Worm (Caenorhabditis elegans) whole organism, L1 larva: ENCODE measurements around the gene nhr-193.

Experiments
- C04F5.9 ChIP-seq: sonication (generic microtip); optimal IDR thresholded peaks from 2 replicates; lab custom pipeline; 2016; ENCODE audit warnings: missing genetic modification characterization, missing compliant biosample characterization
- C16A3.4 ChIP-seq: fragments of 150-350 bp; optimal IDR thresholded peaks from 2 replicates; lab custom pipeline; 2014; ENCODE audit warnings: missing biosample characterization, missing genetic modification characterization
- aha-1 ChIP-seq: fragments of 150-350 bp; optimal IDR thresholded peaks from 2 replicates; lab custom pipeline; 2014; ENCODE audit warnings: missing biosample characterization, missing genetic modification characterization
- aly-2 ChIP-seq: fragments of 150-350 bp; optimal IDR thresholded peaks from 2 replicates; lab custom pipeline; 2014; ENCODE audit warnings: missing biosample characterization, missing genetic modification characterization
- ama-1 ChIP-seq: fragments of 150-350 bp; optimal IDR thresholded peaks from 2 replicates; lab custom pipeline; 2014
- blmp-1 ChIP-seq: fragments of 150-350 bp; optimal IDR thresholded peaks from 2 replicates; lab custom pipeline; 2014; ENCODE audit warnings: missing biosample characterization, missing genetic modification characterization
- ceh-82 ChIP-seq, 3 experiments: fragments of 150-350 bp in 1 of 3; sonication (generic microtip) in 2 of 3; optimal IDR thresholded peaks; 2 replicates each; lab custom pipeline; 2014 to 2017; ENCODE audit warnings: missing biosample characterization in 3 of 3, missing genetic modification characterization in 3 of 3
- ceh-88 ChIP-seq: fragments of 200-800 bp; sonication (Bioruptor generic); IDR thresholded peaks from 2 replicates; pipeline ENCODE4 v1.3.6; 2022; ENCODE audit warnings: missing genetic modification characterization, missing compliant biosample characterization
- ceh-90 ChIP-seq: sonication (generic microtip); optimal IDR thresholded peaks from 2 replicates; lab custom pipeline; 2016; ENCODE audit warnings: missing genetic modification characterization, missing compliant biosample characterization
- dpl-1 ChIP-seq, 3 experiments: fragments of 150-350 bp in 2 of 3; sonication (generic microtip) in 1 of 3; optimal IDR thresholded peaks; 2 replicates each; lab custom pipeline; 2014 to 2017; ENCODE audit warnings: missing biosample characterization in 3 of 3, missing genetic modification characterization in 3 of 3, missing genetic modification reagents in 3 of 3
- efl-1 ChIP-seq, 4 experiments: fragments of 150-350 bp; optimal IDR thresholded peaks in 3 of 4; peaks in 1 of 4; 1 replicate in 1 of 4; 2 replicates in 3 of 4; lab custom pipeline; 2014; ENCODE audit warnings: missing biosample characterization in 2 of 4, missing genetic modification characterization in 2 of 4, missing genetic modification reagents in 2 of 4
- egl-13 ChIP-seq: sonication (generic microtip); optimal IDR thresholded peaks from 2 replicates; lab custom pipeline; 2016; ENCODE audit warnings: missing genotype, missing genetic modification reagents, missing genetic modification characterization, missing compliant biosample characterization
- elt-2 ChIP-seq: sonication (generic microtip); optimal IDR thresholded peaks from 2 replicates; lab custom pipeline; 2016; ENCODE audit warnings: missing genetic modification characterization, mild to moderate bottlenecking, inconsistent platforms, missing compliant biosample characterization, missing genetic modification reagents
- elt-3 ChIP-seq, 6 experiments: fragments of 150-350 bp in 1 of 6; sonication (generic microtip); optimal IDR thresholded peaks; 2 replicates each; lab custom pipeline; 2017 to 2018; ENCODE audit warnings: missing biosample characterization in 6 of 6, missing genetic modification characterization in 6 of 6, inconsistent platforms in 1 of 6
- fkh-4 ChIP-seq: sonication (generic microtip); optimal IDR thresholded peaks from 2 replicates; lab custom pipeline; 2016; ENCODE audit warnings: missing compliant biosample characterization, missing genetic modification characterization, borderline replicate concordance
- fkh-8 ChIP-seq: sonication (generic microtip); optimal IDR thresholded peaks from 2 replicates; lab custom pipeline; 2016; ENCODE audit warnings: mild to moderate bottlenecking, missing genetic modification characterization, missing compliant biosample characterization
- fos-1 ChIP-seq: fragments of 150-350 bp; optimal IDR thresholded peaks from 2 replicates; lab custom pipeline; 2014; ENCODE audit warnings: missing biosample characterization, missing genetic modification characterization
- grh-1 ChIP-seq: fragments of 200-800 bp; sonication (Bioruptor generic); IDR thresholded peaks from 2 replicates; pipeline ENCODE4 v1.3.6; 2022; ENCODE audit warnings: missing genetic modification reagents, missing genetic modification characterization, missing compliant biosample characterization
- hlh-17 ChIP-seq: fragments of 200-800 bp; sonication (Bioruptor generic); optimal IDR thresholded peaks from 2 replicates; lab custom pipeline; 2018; ENCODE audit warnings: missing genetic modification characterization, mild to moderate bottlenecking, missing compliant biosample characterization, moderate library complexity, borderline replicate concordance
- hlh-4 ChIP-seq: sonication (generic microtip); optimal IDR thresholded peaks from 2 replicates; lab custom pipeline; 2016; ENCODE audit warnings: mild to moderate bottlenecking, missing genetic modification characterization, missing compliant biosample characterization
- hpl-2 ChIP-seq: fragments of 150-350 bp; optimal IDR thresholded peaks from 2 replicates; lab custom pipeline; 2014; ENCODE audit warnings: missing biosample characterization, missing genetic modification reagents, missing genetic modification characterization
- irx-1 ChIP-seq: sonication (generic microtip); optimal IDR thresholded peaks from 2 replicates; lab custom pipeline; 2016; ENCODE audit warnings: missing genetic modification characterization, missing compliant biosample characterization
- isw-1 ChIP-seq: fragments of 200-800 bp; sonication (Bioruptor generic); IDR thresholded peaks from 2 replicates; pipeline ENCODE4 v1.3.6; 2022; ENCODE audit warnings: missing genetic modification characterization, missing compliant biosample characterization
- jun-1 ChIP-seq: fragments of 150-350 bp; optimal IDR thresholded peaks from 2 replicates; lab custom pipeline; 2014; ENCODE audit warnings: missing biosample characterization, missing genetic modification reagents, missing genetic modification characterization
- lin-13 ChIP-seq: fragments of 150-350 bp; optimal IDR thresholded peaks from 2 replicates; lab custom pipeline; 2014; ENCODE audit warnings: missing biosample characterization, missing genetic modification reagents, missing genetic modification characterization
- lin-14 ChIP-seq: fragments of 200-800 bp; sonication (Bioruptor generic); optimal IDR thresholded peaks from 2 replicates; lab custom pipeline; 2018; ENCODE audit warnings: mild to moderate bottlenecking, missing genetic modification characterization, moderate library complexity, missing compliant biosample characterization
- lin-15B ChIP-seq: fragments of 150-350 bp; sonication (generic microtip); optimal IDR thresholded peaks from 3 replicates; lab custom pipeline; 2014; ENCODE audit warnings: missing biosample characterization, missing genetic modification characterization
- lin-39 ChIP-seq: fragments of 150-350 bp; optimal IDR thresholded peaks from 2 replicates; lab custom pipeline; 2014; ENCODE audit warnings: missing biosample characterization, missing genetic modification reagents, missing genetic modification characterization
- lir-3 ChIP-seq: sonication (generic microtip); optimal IDR thresholded peaks from 2 replicates; lab custom pipeline; 2016; ENCODE audit warnings: mild to moderate bottlenecking, missing genetic modification characterization, moderate library complexity, missing compliant biosample characterization; ENCODE audit not compliant: poor library complexity
- mab-9 ChIP-seq: fragments of 200-800 bp; sonication (Bioruptor generic); IDR thresholded peaks from 2 replicates; pipeline ENCODE4 v1.3.6; 2022; ENCODE audit warnings: missing genetic modification reagents, missing genetic modification characterization, missing compliant biosample characterization
- mep-1 ChIP-seq: fragments of 150-350 bp; optimal IDR thresholded peaks from 2 replicates; lab custom pipeline; 2014; ENCODE audit warnings: missing biosample characterization, missing genetic modification characterization
- nhr-11 ChIP-seq: fragments of 150-350 bp; optimal IDR thresholded peaks from 2 replicates; lab custom pipeline; 2014; ENCODE audit warnings: missing biosample characterization, missing genetic modification characterization
- nhr-12 ChIP-seq: sonication (generic microtip); optimal IDR thresholded peaks from 2 replicates; lab custom pipeline; 2017; ENCODE audit warnings: missing biosample characterization, missing genetic modification characterization
- nhr-20 ChIP-seq: sonication (generic microtip); optimal IDR thresholded peaks from 2 replicates; lab custom pipeline; 2016; ENCODE audit warnings: mild to moderate bottlenecking, missing genetic modification characterization, missing compliant biosample characterization
- nhr-28 ChIP-seq: fragments of 150-350 bp; optimal IDR thresholded peaks from 2 replicates; lab custom pipeline; 2014; ENCODE audit warnings: missing biosample characterization, missing genetic modification characterization
- nhr-71 ChIP-seq: sonication (generic microtip); optimal IDR thresholded peaks from 2 replicates; lab custom pipeline; 2016; ENCODE audit warnings: mild to moderate bottlenecking, missing genetic modification characterization, moderate library complexity, missing compliant biosample characterization
- nhr-76 ChIP-seq: sonication (generic microtip); optimal IDR thresholded peaks from 2 replicates; lab custom pipeline; 2017; ENCODE audit warnings: missing biosample characterization, missing genetic modification characterization
- nhr-84 ChIP-seq: sonication (generic microtip); optimal IDR thresholded peaks from 2 replicates; lab custom pipeline; 2017; ENCODE audit warnings: missing biosample characterization, missing genetic modification characterization
- pag-3 ChIP-seq: sonication (generic microtip); optimal IDR thresholded peaks from 2 replicates; lab custom pipeline; 2017; ENCODE audit warnings: missing genetic modification characterization, mild to moderate bottlenecking, missing compliant biosample characterization, antibody characterized with exemption, borderline replicate concordance; ENCODE audit not compliant: insufficient read depth
- pax-3 ChIP-seq: fragments of 200-800 bp; sonication (Bioruptor generic); optimal IDR thresholded peaks from 2 replicates; lab custom pipeline; 2018; ENCODE audit warnings: mild to moderate bottlenecking, missing genetic modification characterization, moderate library complexity, missing compliant biosample characterization
- rnt-1 ChIP-seq: sonication (generic microtip); optimal IDR thresholded peaks from 2 replicates; lab custom pipeline; 2016; ENCODE audit warnings: mild to moderate bottlenecking, missing genetic modification characterization, moderate library complexity, missing compliant biosample characterization
- skn-1 ChIP-seq: fragments of 150-350 bp; optimal IDR thresholded peaks from 2 replicates; lab custom pipeline; 2014; ENCODE audit warnings: missing biosample characterization, missing genetic modification characterization
- snpc-4 ChIP-seq: fragments of 150-350 bp; optimal IDR thresholded peaks from 2 replicates; lab custom pipeline; 2014; ENCODE audit warnings: missing biosample characterization, missing genetic modification characterization
- snu-23 ChIP-seq: sonication (generic microtip); optimal IDR thresholded peaks from 2 replicates; lab custom pipeline; 2016; ENCODE audit warnings: missing genetic modification characterization, missing compliant biosample characterization
- sox-4 ChIP-seq: sonication (generic microtip); optimal IDR thresholded peaks from 2 replicates; lab custom pipeline; 2016; ENCODE audit warnings: missing genetic modification characterization, missing compliant biosample characterization
- sup-37 ChIP-seq: fragments of 200-800 bp; sonication (Bioruptor generic); optimal IDR thresholded peaks from 2 replicates; lab custom pipeline; 2018; ENCODE audit warnings: mild to moderate bottlenecking, missing genetic modification characterization, missing compliant biosample characterization
- swsn-7 ChIP-seq: sonication (generic microtip); optimal IDR thresholded peaks from 2 replicates; lab custom pipeline; 2016; ENCODE audit warnings: missing genetic modification characterization, missing compliant biosample characterization
- tbx-2 ChIP-seq: sonication (generic microtip); optimal IDR thresholded peaks from 2 replicates; lab custom pipeline; 2016; ENCODE audit warnings: missing genetic modification characterization, missing compliant biosample characterization
- tlp-1 ChIP-seq: fragments of 150-350 bp; optimal IDR thresholded peaks from 2 replicates; lab custom pipeline; 2014; ENCODE audit warnings: missing biosample characterization, missing genetic modification characterization
- unc-86 ChIP-seq: sonication (generic microtip); optimal IDR thresholded peaks from 2 replicates; lab custom pipeline; 2016; ENCODE audit warnings: missing genetic modification characterization, missing compliant biosample characterization
- vab-15 ChIP-seq: sonication (generic microtip); optimal IDR thresholded peaks from 2 replicates; lab custom pipeline; 2017; ENCODE audit warnings: missing genotype, mild to moderate bottlenecking, missing genetic modification characterization, missing compliant biosample characterization
- xbp-1 ChIP-seq: sonication (generic microtip); optimal IDR thresholded peaks from 2 replicates; lab custom pipeline; 2016; ENCODE audit warnings: missing genetic modification characterization, missing compliant biosample characterization
- ztf-11 ChIP-seq, 2 experiments: sonication (generic microtip); optimal IDR thresholded peaks; 2 replicates each; lab custom pipeline; 2016 to 2017; ENCODE audit warnings: missing genetic modification characterization in 2 of 2, missing biosample characterization in 1 of 2, missing compliant biosample characterization in 1 of 2
- ztf-4 ChIP-seq: fragments of 150-350 bp; optimal IDR thresholded peaks from 2 replicates; lab custom pipeline; 2014; ENCODE audit warnings: missing biosample characterization, missing genetic modification characterization

Gene nhr-193

DNA sequence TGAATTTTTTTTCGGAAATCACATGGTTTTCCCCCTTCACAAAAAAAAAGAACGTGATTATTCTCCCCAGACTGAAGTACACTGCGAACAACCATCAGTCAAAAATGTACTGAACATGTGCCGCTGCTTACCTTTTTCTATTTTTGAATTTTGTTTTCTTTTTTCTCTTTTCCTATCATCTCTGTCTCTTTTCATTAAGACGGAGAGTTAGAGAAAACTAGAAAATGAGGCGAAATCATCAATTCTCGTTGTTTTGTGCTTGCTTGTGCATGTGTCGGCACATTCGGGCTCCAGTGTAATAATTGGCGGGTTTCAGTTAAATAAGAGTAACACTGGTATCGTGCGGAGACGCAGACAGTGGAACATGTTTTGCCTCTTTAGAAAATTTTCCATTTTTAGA is 10.2 kb downstream of the nhr-193 start (continued):
- no peak for TF ChIP-seq lir-3 (tag; lab: Kevin White, UChicago)
- no peak for TF ChIP-seq hpl-2 (GFP tag; lab: Kevin White, UChicago)
- no peak for TF ChIP-seq ceh-82 (tag; optimal IDR thresholded peaks at IDR 0.05; lab: Kevin White, UChicago)
- no peak for TF ChIP-seq tbx-2
- TF ChIP-seq hlh-17 = no peak
- TF ChIP-seq nhr-11 (tag; lab: Kevin White, UChicago) = no peak
- TF ChIP-seq swsn-7 (tag; lab: Kevin White, UChicago) = no peak
- peak; percentile 14 for TF ChIP-seq lin-39 (tag; lab: Kevin White, UChicago)
- TF ChIP-seq irx-1 = no peak
- TF ChIP-seq mab-9 (GFP tag; lab: Robert Waterston, UW) = no peak
- TF ChIP-seq fos-1 (tag; lab: Kevin White, UChicago) = no peak
- no peak for TF ChIP-seq sup-37
- TF ChIP-seq pax-3 = no peak
- TF ChIP-seq ztf-11 (tag; optimal IDR thresholded peaks at IDR 0.05; lab: Kevin White, UChicago) = no peak
- no peak for TF ChIP-seq jun-1 (tag; lab: Kevin White, UChicago)
- no peak for TF ChIP-seq nhr-12 (tag; lab: Kevin White, UChicago)
- TF ChIP-seq egl-13 (tag; lab: Kevin White, UChicago) = no peak
- TF ChIP-seq aha-1 (tag; lab: Kevin White, UChicago) = no peak
- peak; percentile 72 for TF ChIP-seq lin-14
- no peak for TF ChIP-seq blmp-1 (tag; lab: Kevin White, UChicago)
- no peak for TF ChIP-seq grh-1
- TF ChIP-seq mep-1 = peak; percentile 39
- TF ChIP-seq hlh-4 = no peak
- TF ChIP-seq ztf-4 (tag; lab: Kevin White, UChicago) = no peak
- no peak for TF ChIP-seq aly-2 (tag; lab: Kevin White, UChicago)
- TF ChIP-seq unc-86 (tag; lab: Kevin White, UChicago) = no peak
- no peak for TF ChIP-seq sox-4
- peak; percentile 12 for TF ChIP-seq C16A3.4 (tag; lab: Kevin White, UChicago)
- no peak for TF ChIP-seq fkh-8 (tag; lab: Kevin White, UChicago)
- TF ChIP-seq rnt-1 (tag; lab: Kevin White, UChicago) = peak; percentile 67
- peak; percentile 58 for TF ChIP-seq nhr-71 (tag; lab: Kevin White, UChicago)
- no peak for TF ChIP-seq C04F5.9
- no peak for TF ChIP-seq lin-13
- TF ChIP-seq nhr-76 (tag; lab: Kevin White, UChicago) = no peak
- TF ChIP-seq pag-3 = no peak
- no peak for TF ChIP-seq ceh-88 (GFP tag; lab: Robert Waterston, UW)
- TF ChIP-seq fkh-4 (tag; lab: Kevin White, UChicago) = no peak
- TF ChIP-seq nhr-84 (tag; lab: Kevin White, UChicago) = no peak
- no peak for TF ChIP-seq nhr-28 (tag; lab: Kevin White, UChicago)
- no peak for TF ChIP-seq isw-1 (GFP tag; lab: Robert Waterston, UW)
- TF ChIP-seq ceh-90 (tag; lab: Kevin White, UChicago) = no peak
- no peak for TF ChIP-seq elt-3 (tag; optimal IDR thresholded peaks at IDR 0.05; lab: Kevin White, UChicago)
- no peak for TF ChIP-seq snpc-4
- TF ChIP-seq ama-1 (lab: Kevin White, UChicago) = no peak
- no peak for TF ChIP-seq lin-15B (tag; lab: Kevin White, UChicago)
- TF ChIP-seq snu-23 (GFP tag; lab: Kevin White, UChicago) = peak; percentile 34
- no peak for TF ChIP-seq tlp-1 (tag; lab: Kevin White, UChicago)
- TF ChIP-seq vab-15 (tag; lab: Kevin White, UChicago) = no peak
- TF ChIP-seq dpl-1 (GFP tag; optimal IDR thresholded peaks at IDR 0.05; lab: Kevin White, UChicago) = peak in 1 of 3 experiments; percentile 13
- no peak for TF ChIP-seq xbp-1 (tag; lab: Kevin White, UChicago)
- peak; percentile 28 for TF ChIP-seq skn-1 (tag; lab: Kevin White, UChicago)
- peak; percentile 43 for TF ChIP-seq nhr-20
- peak; percentile 15 to 25 for TF ChIP-seq efl-1 (optimal IDR thresholded peaks at IDR 0.05; lab: Kevin White, UChicago)
- peak; percentile 9 to 90 for TF ChIP-seq efl-1 (GFP tag; optimal IDR thresholded peaks at IDR 0.05 in 1 of 2; lab: Kevin White, UChicago)
- no peak for TF ChIP-seq elt-2 (tag; lab: Kevin White, UChicago)
